Worm (Caenorhabditis elegans) whole organism, L1 larva: Measurements from ENCODE around the gene nhr-72.

Experiments used
- egl-27 ChIP-seq, 2 experiments: fragments of 150-350 bp in 1 of 2; sonication (generic microtip); optimal IDR thresholded peaks; 3 replicates each; lab custom pipeline; 2017 to 2018; ENCODE audit warnings: missing biosample characterization in 2 of 2, missing genetic modification characterization in 2 of 2, missing genetic modification reagents in 2 of 2
- lin-15B ChIP-seq: fragments of 150-350 bp; sonication (generic microtip); optimal IDR thresholded peaks from 3 replicates; lab custom pipeline; 2014; ENCODE audit warnings: missing biosample characterization, missing genetic modification characterization
- mep-1 ChIP-seq: fragments of 150-350 bp; optimal IDR thresholded peaks from 2 replicates; lab custom pipeline; 2014; ENCODE audit warnings: missing biosample characterization, missing genetic modification characterization
- nhr-20 ChIP-seq: sonication (generic microtip); optimal IDR thresholded peaks from 2 replicates; lab custom pipeline; 2016; ENCODE audit warnings: mild to moderate bottlenecking, missing genetic modification characterization, missing compliant biosample characterization
- nhr-28 ChIP-seq: fragments of 150-350 bp; optimal IDR thresholded peaks from 2 replicates; lab custom pipeline; 2014; ENCODE audit warnings: missing biosample characterization, missing genetic modification characterization
- sox-4 ChIP-seq: sonication (generic microtip); optimal IDR thresholded peaks from 2 replicates; lab custom pipeline; 2016; ENCODE audit warnings: missing genetic modification characterization, missing compliant biosample characterization
- unc-130 ChIP-seq: fragments of 150-350 bp; optimal IDR thresholded peaks from 2 replicates; lab custom pipeline; 2017; ENCODE audit warnings: missing biosample characterization, missing genetic modification characterization, inconsistent platforms
- ztf-4 ChIP-seq: fragments of 150-350 bp; optimal IDR thresholded peaks from 2 replicates; lab custom pipeline; 2014; ENCODE audit warnings: missing biosample characterization, missing genetic modification characterization

DNA sequence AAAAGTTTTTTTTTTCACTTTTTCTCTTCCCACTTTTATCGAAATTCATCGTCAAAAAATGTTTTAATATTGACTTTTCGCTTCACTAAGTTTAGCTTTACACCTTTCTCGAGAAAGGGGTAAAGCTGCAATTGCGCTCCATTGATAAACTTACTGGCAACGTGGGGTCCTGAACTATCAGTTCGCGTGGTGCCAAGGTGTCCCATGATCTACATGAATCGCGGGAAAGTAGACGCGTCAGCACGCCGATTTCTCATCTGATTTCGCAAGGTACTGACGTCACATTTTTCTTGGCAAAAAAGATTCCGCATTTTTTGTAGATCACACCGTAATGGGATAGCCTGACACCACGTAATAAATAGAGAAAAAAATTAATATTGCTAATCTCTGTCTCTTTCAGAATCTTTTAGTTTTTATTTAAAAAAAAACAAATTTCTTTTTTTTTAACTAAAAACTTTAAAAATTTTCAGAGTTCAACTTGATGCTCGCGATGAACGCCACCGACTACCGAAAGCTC, 38.7 kb downstream of the nhr-72 start, which contains the start of gene lido-15:
- no peak for TF ChIP-seq nhr-28 (tag; lab: Kevin White, UChicago)
- TF ChIP-seq lin-15B (tag; lab: Kevin White, UChicago), result no peak
- no peak for TF ChIP-seq ztf-4 (tag; lab: Kevin White, UChicago)
- no peak for TF ChIP-seq nhr-20 (tag; lab: Kevin White, UChicago)
- TF ChIP-seq sox-4 (tag; lab: Kevin White, UChicago), result no peak
- no peak for TF ChIP-seq unc-130 (tag; lab: Kevin White, UChicago)
- TF ChIP-seq egl-27 (tag; optimal IDR thresholded peaks at IDR 0.05; lab: Kevin White, UChicago), result no peak
- no peak for TF ChIP-seq mep-1 (tag; lab: Kevin White, UChicago)
